Worm (Caenorhabditis elegans) whole organism, mixed stage, embryonic: ENCODE data around the gene F22B3.10.

Experiments
- M03D4.4 ChIP-seq: sonication (generic microtip); optimal IDR thresholded peaks from 2 replicates; lab custom pipeline; 2017; ENCODE audit warnings: mild to moderate bottlenecking, missing genetic modification characterization, missing compliant biosample characterization
- bed-3 ChIP-seq: fragments of 200-800 bp; sonication (Bioruptor generic); optimal IDR thresholded peaks from 3 replicates; lab custom pipeline; 2018; ENCODE audit warnings: mild to moderate bottlenecking, missing genetic modification characterization, moderate library complexity, missing compliant biosample characterization
- blmp-1 ChIP-seq: fragments of 150-350 bp; optimal IDR thresholded peaks from 2 replicates; lab custom pipeline; 2014; ENCODE audit warnings: missing biosample characterization, missing genetic modification characterization
- ceh-39 ChIP-seq: fragments of 150-350 bp; optimal IDR thresholded peaks from 2 replicates; lab custom pipeline; 2014; ENCODE audit warnings: missing biosample characterization, missing genetic modification characterization
- ceh-43 ChIP-seq: fragments of 200-800 bp; sonication (Bioruptor generic); optimal IDR thresholded peaks from 2 replicates; lab custom pipeline; 2018; ENCODE audit warnings: mild to moderate bottlenecking, missing genetic modification characterization, moderate library complexity, missing compliant biosample characterization
- ceh-83 ChIP-seq: fragments of 200-800 bp; sonication (Bioruptor generic); optimal IDR thresholded peaks from 2 replicates; lab custom pipeline; 2018; ENCODE audit warnings: mild to moderate bottlenecking, missing genetic modification characterization, missing compliant biosample characterization
- cnd-1 ChIP-seq: fragments of 200-800 bp; sonication (Bioruptor generic); optimal IDR thresholded peaks from 2 replicates; lab custom pipeline; 2018; ENCODE audit warnings: mild to moderate bottlenecking, missing genetic modification characterization, missing compliant biosample characterization
- drap-1 ChIP-seq: fragments of 200-800 bp; sonication (Bioruptor generic); optimal IDR thresholded peaks from 3 replicates; lab custom pipeline; 2018; ENCODE audit warnings: mild to moderate bottlenecking, missing genetic modification characterization, missing compliant biosample characterization
- elt-1 ChIP-seq: sonication (generic microtip); optimal IDR thresholded peaks from 2 replicates; lab custom pipeline; 2017; ENCODE audit warnings: missing genetic modification characterization, mild to moderate bottlenecking, missing compliant biosample characterization, antibody characterized with exemption, moderate library complexity, borderline replicate concordance; ENCODE audit not compliant: insufficient read depth
- elt-3 ChIP-seq: fragments of 150-350 bp; optimal IDR thresholded peaks from 2 replicates; lab custom pipeline; 2014; ENCODE audit warnings: missing biosample characterization, missing genetic modification characterization
- flh-1 ChIP-seq: fragments of 200-800 bp; sonication (Bioruptor generic); optimal IDR thresholded peaks from 2 replicates; lab custom pipeline; 2018; ENCODE audit warnings: mild to moderate bottlenecking, missing genetic modification characterization, moderate library complexity, missing compliant biosample characterization
- ham-2 ChIP-seq: fragments of 200-800 bp; sonication (Bioruptor generic); optimal IDR thresholded peaks from 2 replicates; lab custom pipeline; 2018; ENCODE audit warnings: mild to moderate bottlenecking, missing genetic modification characterization, missing compliant biosample characterization
- hlh-1 ChIP-seq: fragments of 150-350 bp; optimal IDR thresholded peaks from 2 replicates; lab custom pipeline; 2014; ENCODE audit warnings: missing biosample characterization, missing genetic modification reagents, missing genetic modification characterization
- lin-13 ChIP-seq: fragments of 150-350 bp; optimal IDR thresholded peaks from 2 replicates; lab custom pipeline; 2014; ENCODE audit warnings: missing biosample characterization, missing genetic modification characterization
- lin-32 ChIP-seq: fragments of 200-800 bp; sonication (Bioruptor generic); optimal IDR thresholded peaks from 2 replicates; lab custom pipeline; 2018; ENCODE audit warnings: mild to moderate bottlenecking, missing genetic modification characterization, missing compliant biosample characterization
- lsy-2 ChIP-seq: fragments of 150-350 bp; optimal IDR thresholded peaks from 2 replicates; lab custom pipeline; 2014; ENCODE audit warnings: missing biosample characterization, missing genetic modification characterization
- mab-5 ChIP-seq: fragments of 150-350 bp; optimal IDR thresholded peaks from 2 replicates; lab custom pipeline; 2014; ENCODE audit warnings: missing biosample characterization, missing genetic modification characterization
- mep-1 ChIP-seq: fragments of 150-350 bp; optimal IDR thresholded peaks from 2 replicates; lab custom pipeline; 2017; ENCODE audit warnings: missing biosample characterization, missing genetic modification reagents, missing genetic modification characterization, inconsistent platforms
- mls-2 ChIP-seq: sonication (generic microtip); optimal IDR thresholded peaks from 2 replicates; lab custom pipeline; 2016; ENCODE audit warnings: mild to moderate bottlenecking, missing genetic modification characterization, moderate library complexity, missing compliant biosample characterization
- nhr-12 ChIP-seq: fragments of 150-350 bp; optimal IDR thresholded peaks from 2 replicates; lab custom pipeline; 2014; ENCODE audit warnings: missing biosample characterization, missing genetic modification characterization
- nhr-2 ChIP-seq: fragments of 150-350 bp; optimal IDR thresholded peaks from 2 replicates; lab custom pipeline; 2014; ENCODE audit warnings: missing biosample characterization, missing genetic modification characterization
- nhr-237 ChIP-seq: fragments of 150-350 bp; optimal IDR thresholded peaks from 2 replicates; lab custom pipeline; 2014; ENCODE audit warnings: missing biosample characterization, missing genetic modification characterization
- nhr-28 ChIP-seq: fragments of 150-350 bp; optimal IDR thresholded peaks from 2 replicates; lab custom pipeline; 2014; ENCODE audit warnings: missing biosample characterization, missing genetic modification characterization
- nhr-76 ChIP-seq: sonication (generic microtip); optimal IDR thresholded peaks from 2 replicates; lab custom pipeline; 2017; ENCODE audit warnings: missing biosample characterization, missing genetic modification characterization
- sem-2 ChIP-seq: fragments of 200-800 bp; sonication (Bioruptor generic); optimal IDR thresholded peaks from 2 replicates; lab custom pipeline; 2018; ENCODE audit warnings: mild to moderate bottlenecking, missing genetic modification characterization, missing compliant biosample characterization
- snpc-4 ChIP-seq: fragments of 150-350 bp; optimal IDR thresholded peaks from 2 replicates; lab custom pipeline; 2014; ENCODE audit warnings: missing biosample characterization, missing genetic modification characterization
- sptf-1 ChIP-seq: sonication (generic microtip); optimal IDR thresholded peaks from 2 replicates; lab custom pipeline; 2017; ENCODE audit warnings: mild to moderate bottlenecking, missing genetic modification characterization, moderate library complexity, missing compliant biosample characterization
- tbx-8 ChIP-seq: fragments of 200-800 bp; sonication (Bioruptor generic); optimal IDR thresholded peaks from 2 replicates; lab custom pipeline; 2018; ENCODE audit warnings: mild to moderate bottlenecking, missing genetic modification characterization, moderate library complexity, missing compliant biosample characterization
- unc-120 ChIP-seq: sonication (generic microtip); optimal IDR thresholded peaks from 2 replicates; lab custom pipeline; 2017; ENCODE audit warnings: missing genetic modification characterization, missing compliant biosample characterization; ENCODE audit not compliant: poor library complexity, severe bottlenecking
- unc-39 ChIP-seq: fragments of 150-350 bp; optimal IDR thresholded peaks from 2 replicates; lab custom pipeline; 2014; ENCODE audit warnings: missing biosample characterization, missing genetic modification characterization
- zip-8 ChIP-seq: fragments of 150-350 bp; optimal IDR thresholded peaks from 2 replicates; lab custom pipeline; 2014; ENCODE audit warnings: missing biosample characterization, missing genetic modification characterization
- ztf-11 ChIP-seq: fragments of 150-350 bp; optimal IDR thresholded peaks from 2 replicates; lab custom pipeline; 2014; ENCODE audit warnings: missing biosample characterization, missing genetic modification characterization

Gene F22B3.10

DNA sequence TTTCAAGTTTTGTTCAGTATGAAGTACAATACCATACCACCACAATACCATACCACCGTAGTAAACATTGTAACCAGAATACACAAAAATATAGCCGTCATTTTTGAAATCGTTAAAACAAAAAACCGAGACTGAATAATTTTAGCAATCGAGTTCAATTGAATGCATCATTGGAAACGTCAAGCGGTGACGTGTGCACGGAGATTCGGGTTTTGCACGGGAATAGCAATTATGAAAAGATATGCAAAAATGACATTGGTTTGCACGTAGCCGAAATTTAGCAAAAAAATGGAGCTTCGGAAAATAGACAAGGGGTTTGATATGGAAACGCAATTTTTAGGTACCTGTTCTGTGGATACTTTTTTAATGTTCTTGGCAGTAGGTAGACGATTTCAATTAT is at the start of gene F22B3.10:
Gene F22B3.10 (minus strand): TSS at position 101 of the 400 bp plus-strand sequence.
- TF ChIP-seq nhr-237 (tag; lab: Kevin White, UChicago) (no peak), mls-2 (tag; lab: Kevin White, UChicago) (no peak), zip-8 (tag; lab: Kevin White, UChicago) (no peak), hlh-1 (tag; lab: Kevin White, UChicago) (no peak), sem-2 (no peak), M03D4.4 (no peak), elt-3 (tag; lab: Kevin White, UChicago) (no peak), bed-3 (GFP tag; lab: Kevin White, UChicago) (no peak), lin-13 (tag; lab: Kevin White, UChicago) (no peak), ham-2 (GFP tag; lab: Kevin White, UChicago) (no peak), tbx-8 (GFP tag; lab: Kevin White, UChicago) (no peak), unc-39 (no peak), ztf-11 (tag; lab: Kevin White, UChicago) (no peak), unc-120 (tag; lab: Kevin White, UChicago) (no peak), blmp-1 (tag; lab: Kevin White, UChicago) (no peak), lsy-2 (no peak), sptf-1 (tag; lab: Kevin White, UChicago) (no peak), ceh-39 (tag; lab: Kevin White, UChicago) (no peak)

ce11 chrIV:11461335-11461734 is 46.5 kb upstream of the F22B3.10 start:
- TF ChIP-seq M03D4.4 (no peak), lsy-2 (no peak)

- TF ChIP-seq mab-5 (tag; lab: Kevin White, UChicago) = no peak
- no peak for TF ChIP-seq nhr-76 (tag; lab: Kevin White, UChicago)
- no peak for TF ChIP-seq snpc-4
- no peak for TF ChIP-seq drap-1 (GFP tag; lab: Kevin White, UChicago)
- no peak for TF ChIP-seq ceh-39 (tag; lab: Kevin White, UChicago)
- no peak for TF ChIP-seq ham-2 (GFP tag; lab: Kevin White, UChicago)
- TF ChIP-seq M03D4.4 = no peak
- TF ChIP-seq nhr-2 = no peak
- no peak for TF ChIP-seq nhr-237 (tag; lab: Kevin White, UChicago)
- no peak for TF ChIP-seq flh-1 (GFP tag; lab: Kevin White, UChicago)
- TF ChIP-seq cnd-1 (tag; lab: Kevin White, UChicago) = no peak
- TF ChIP-seq mep-1 (tag; lab: Kevin White, UChicago) = no peak
- TF ChIP-seq sptf-1 (tag; lab: Kevin White, UChicago) = no peak
- TF ChIP-seq ztf-11 (tag; lab: Kevin White, UChicago) = no peak
- no peak for TF ChIP-seq elt-3 (tag; lab: Kevin White, UChicago)
- TF ChIP-seq blmp-1 (tag; lab: Kevin White, UChicago) = no peak
Measured at ce11 chrIV:11459684-11460083, 44.9 kb upstream of the F22B3.10 start, which contains the start of gene npr-3. npr-3 (plus strand) TSS chrIV:11459984.

DNA sequence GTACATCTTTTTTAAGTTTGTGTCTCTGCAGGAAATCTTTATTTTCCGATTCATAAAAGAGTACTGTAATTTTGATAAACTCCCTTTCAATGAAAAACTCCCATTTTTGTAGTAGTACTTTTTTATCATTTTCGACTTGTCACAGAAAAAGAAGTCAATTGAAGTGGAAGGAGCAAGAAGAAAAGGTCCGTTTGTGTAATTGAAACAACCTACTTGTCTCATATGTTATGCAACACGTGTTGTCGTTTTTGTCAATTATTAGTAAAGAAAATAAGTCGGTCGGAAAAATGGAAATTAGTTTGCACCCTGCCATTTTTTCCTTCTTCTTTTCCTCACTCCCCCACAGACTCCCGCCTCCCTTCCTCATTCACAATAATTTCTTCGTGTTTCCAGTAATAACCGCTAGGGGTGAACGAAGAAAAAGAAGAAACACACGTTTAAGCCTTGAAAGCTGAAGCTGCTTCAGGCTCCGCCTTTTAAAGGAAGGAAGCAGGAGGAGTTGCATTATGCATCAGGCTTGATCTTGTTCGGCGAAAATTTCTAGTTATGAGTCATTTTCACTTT is 44.0 kb upstream of the F22B3.10 start:
- no peak for TF ChIP-seq nhr-28 (tag; lab: Kevin White, UChicago)
- TF ChIP-seq mls-2 (tag; lab: Kevin White, UChicago) = no peak
- TF ChIP-seq ham-2 (GFP tag; lab: Kevin White, UChicago) = no peak
- TF ChIP-seq flh-1 (GFP tag; lab: Kevin White, UChicago) = no peak
- no peak for TF ChIP-seq M03D4.4
- no peak for TF ChIP-seq nhr-12 (tag; lab: Kevin White, UChicago)
- no peak for TF ChIP-seq elt-1 (tag; lab: Kevin White, UChicago)
- TF ChIP-seq tbx-8 (GFP tag; lab: Kevin White, UChicago) = no peak
- no peak for TF ChIP-seq mab-5 (tag; lab: Kevin White, UChicago)
- TF ChIP-seq elt-3 (tag; lab: Kevin White, UChicago) = no peak
- no peak for TF ChIP-seq sptf-1 (tag; lab: Kevin White, UChicago)
- TF ChIP-seq ceh-43 (GFP tag; lab: Kevin White, UChicago) = no peak
- no peak for TF ChIP-seq unc-120 (tag; lab: Kevin White, UChicago)
- no peak for TF ChIP-seq ceh-39 (tag; lab: Kevin White, UChicago)
- no peak for TF ChIP-seq sem-2
- TF ChIP-seq, all 35 proteins: peak for 0

ce11 chrIV:11455824-11456223 is 41.0 kb upstream of the F22B3.10 start:
- TF ChIP-seq lin-32 (GFP tag; lab: Kevin White, UChicago) (no peak), mab-5 (tag; lab: Kevin White, UChicago) (no peak), ceh-83 (GFP tag; lab: Kevin White, UChicago) (no peak), bed-3 (GFP tag; lab: Kevin White, UChicago) (no peak), unc-39 (no peak)
